Worm (Caenorhabditis elegans): ENCODE results near the gene col-108.

col-108 gene

ce11 chrIV:1768288-1768687, at the start of gene col-108:
Gene col-108 (plus strand): TSS chrIV:1768588.
- TF ChIP-seq hlh-6 (tag; optimal IDR thresholded peaks at IDR 0.05) (no peak), tbx-7 (tag; optimal IDR thresholded peaks at IDR 0.05) (no peak), K09A11.1 (tag; optimal IDR thresholded peaks at IDR 0.05; ENCODE audit: insufficient read depth) (no peak), K02D7.2 (tag; optimal IDR thresholded peaks at IDR 0.05) (no peak), hlh-15 (tag; optimal IDR thresholded peaks at IDR 0.05) (no peak), ceh-18 (tag; optimal IDR thresholded peaks at IDR 0.05) (no peak), elt-2 (tag; optimal IDR thresholded peaks at IDR 0.05) (no peak), T23F11.4 (GFP tag; optimal IDR thresholded peaks at IDR 0.05) (no peak), pros-1 (tag; optimal IDR thresholded peaks at IDR 0.05) (no peak), zip-5 (tag; optimal IDR thresholded peaks at IDR 0.05) (no peak), pax-1 (tag; optimal IDR thresholded peaks at IDR 0.05) (no peak), ceh-31 (tag; optimal IDR thresholded peaks at IDR 0.05) (no peak), sdc-2 (tag; optimal IDR thresholded peaks at IDR 0.05) (no peak), ttx-3 (tag; optimal IDR thresholded peaks at IDR 0.05) (no peak), elt-4 (tag; optimal IDR thresholded peaks at IDR 0.05) (no peak), unc-86 (tag; optimal IDR thresholded peaks at IDR 0.05) (no peak), pqm-1 (tag; optimal IDR thresholded peaks at IDR 0.05) (no peak)

ce11 chrIV:1720474-1720873, 47.9 kb upstream of the col-108 start, which contains the start of gene epic-2:
Gene epic-2 (plus strand): TSS chrIV:1720790.
- no peak for TF ChIP-seq gmeb-2 (tag; optimal IDR thresholded peaks at IDR 0.05)
- no peak for TF ChIP-seq eyg-1 (tag; optimal IDR thresholded peaks at IDR 0.05)
- TF ChIP-seq K02D7.2 (tag; optimal IDR thresholded peaks at IDR 0.05): no peak
- no peak for TF ChIP-seq fkh-10 (GFP tag; optimal IDR thresholded peaks at IDR 0.05)

ce11 chrIV:1721610-1722009, 46.8 kb upstream of the col-108 start:
- TF ChIP-seq hlh-8 (tag; optimal IDR thresholded peaks at IDR 0.05) (no peak), nfya-1 (tag; optimal IDR thresholded peaks at IDR 0.05) (no peak), unc-86 (tag; optimal IDR thresholded peaks at IDR 0.05) (no peak), ceh-18 (tag; optimal IDR thresholded peaks at IDR 0.05) (no peak), npax-4 (tag; optimal IDR thresholded peaks at IDR 0.05) (no peak), pha-4 (tag; optimal IDR thresholded peaks at IDR 0.05) (no peak), syd-9 (tag; optimal IDR thresholded peaks at IDR 0.05) (no peak)

- TF ChIP-seq tbx-2 (tag; optimal IDR thresholded peaks at IDR 0.05) (no peak), pax-1 (tag; optimal IDR thresholded peaks at IDR 0.05) (no peak), che-1 (tag; optimal IDR thresholded peaks at IDR 0.05) (no peak), syd-9 (tag; optimal IDR thresholded peaks at IDR 0.05) (no peak), ceh-48 (tag; optimal IDR thresholded peaks at IDR 0.05) (no peak), ceh-31 (tag; optimal IDR thresholded peaks at IDR 0.05) (no peak), elt-4 (tag; optimal IDR thresholded peaks at IDR 0.05) (no peak), unc-42 (tag; optimal IDR thresholded peaks at IDR 0.05) (no peak), fax-1 (tag; optimal IDR thresholded peaks at IDR 0.05) (no peak), odd-2 (tag; optimal IDR thresholded peaks at IDR 0.05) (no peak), K09A11.1 (tag; optimal IDR thresholded peaks at IDR 0.05; ENCODE audit: insufficient read depth) (no peak), sox-2 (GFP tag; IDR thresholded peaks at IDR 0.05) (no peak), F13H6.1 (tag; optimal IDR thresholded peaks at IDR 0.05) (no peak), C38D4.7 (GFP tag; optimal IDR thresholded peaks at IDR 0.05) (no peak), unc-86 (tag; optimal IDR thresholded peaks at IDR 0.05) (no peak), C08G9.2 (tag; optimal IDR thresholded peaks at IDR 0.05) (no peak), dmd-4 (tag; optimal IDR thresholded peaks at IDR 0.05; ENCODE audit: borderline replicate concordance) (no peak), ceh-6 (GFP tag; optimal IDR thresholded peaks at IDR 0.05) (no peak), npax-4 (tag; optimal IDR thresholded peaks at IDR 0.05) (no peak)
These were observed 45.4 kb upstream of the col-108 start for ce11 chrIV:1722953-1723352.

Measured in whole organism, late embryonic.